Worm (Caenorhabditis elegans) whole organism, mixed stage, embryonic: Measurements from ENCODE around the gene W03F9.4.

ENCODE experiments used
- blmp-1 ChIP-seq: fragments of 150-350 bp; optimal IDR thresholded peaks from 2 replicates; lab custom pipeline; 2014; ENCODE audit warnings: missing biosample characterization, missing genetic modification characterization
- cnd-1 ChIP-seq: fragments of 200-800 bp; sonication (Bioruptor generic); optimal IDR thresholded peaks from 2 replicates; lab custom pipeline; 2018; ENCODE audit warnings: mild to moderate bottlenecking, missing genetic modification characterization, missing compliant biosample characterization
- drap-1 ChIP-seq: fragments of 200-800 bp; sonication (Bioruptor generic); optimal IDR thresholded peaks from 3 replicates; lab custom pipeline; 2018; ENCODE audit warnings: mild to moderate bottlenecking, missing genetic modification characterization, missing compliant biosample characterization
- elt-1 ChIP-seq: sonication (generic microtip); optimal IDR thresholded peaks from 2 replicates; lab custom pipeline; 2017; ENCODE audit warnings: missing genetic modification characterization, mild to moderate bottlenecking, missing compliant biosample characterization, antibody characterized with exemption, moderate library complexity, borderline replicate concordance; ENCODE audit not compliant: insufficient read depth
- elt-3 ChIP-seq: fragments of 150-350 bp; optimal IDR thresholded peaks from 2 replicates; lab custom pipeline; 2014; ENCODE audit warnings: missing biosample characterization, missing genetic modification characterization
- flh-1 ChIP-seq: fragments of 200-800 bp; sonication (Bioruptor generic); optimal IDR thresholded peaks from 2 replicates; lab custom pipeline; 2018; ENCODE audit warnings: mild to moderate bottlenecking, missing genetic modification characterization, moderate library complexity, missing compliant biosample characterization
- lsy-2 ChIP-seq: fragments of 150-350 bp; optimal IDR thresholded peaks from 2 replicates; lab custom pipeline; 2014; ENCODE audit warnings: missing biosample characterization, missing genetic modification characterization
- mab-5 ChIP-seq: fragments of 150-350 bp; optimal IDR thresholded peaks from 2 replicates; lab custom pipeline; 2014; ENCODE audit warnings: missing biosample characterization, missing genetic modification characterization
- nhr-12 ChIP-seq: fragments of 150-350 bp; optimal IDR thresholded peaks from 2 replicates; lab custom pipeline; 2014; ENCODE audit warnings: missing biosample characterization, missing genetic modification characterization
- nhr-28 ChIP-seq: fragments of 150-350 bp; optimal IDR thresholded peaks from 2 replicates; lab custom pipeline; 2014; ENCODE audit warnings: missing biosample characterization, missing genetic modification characterization
- nhr-76 ChIP-seq: sonication (generic microtip); optimal IDR thresholded peaks from 2 replicates; lab custom pipeline; 2017; ENCODE audit warnings: missing biosample characterization, missing genetic modification characterization
- pha-4 ChIP-seq: fragments of 150-350 bp; optimal IDR thresholded peaks from 2 replicates; lab custom pipeline; 2018; ENCODE audit warnings: missing biosample characterization, missing genetic modification reagents, missing genetic modification characterization
- tbx-8 ChIP-seq: fragments of 200-800 bp; sonication (Bioruptor generic); optimal IDR thresholded peaks from 2 replicates; lab custom pipeline; 2018; ENCODE audit warnings: mild to moderate bottlenecking, missing genetic modification characterization, moderate library complexity, missing compliant biosample characterization
- ztf-11 ChIP-seq: fragments of 150-350 bp; optimal IDR thresholded peaks from 2 replicates; lab custom pipeline; 2014; ENCODE audit warnings: missing biosample characterization, missing genetic modification characterization

DNA sequence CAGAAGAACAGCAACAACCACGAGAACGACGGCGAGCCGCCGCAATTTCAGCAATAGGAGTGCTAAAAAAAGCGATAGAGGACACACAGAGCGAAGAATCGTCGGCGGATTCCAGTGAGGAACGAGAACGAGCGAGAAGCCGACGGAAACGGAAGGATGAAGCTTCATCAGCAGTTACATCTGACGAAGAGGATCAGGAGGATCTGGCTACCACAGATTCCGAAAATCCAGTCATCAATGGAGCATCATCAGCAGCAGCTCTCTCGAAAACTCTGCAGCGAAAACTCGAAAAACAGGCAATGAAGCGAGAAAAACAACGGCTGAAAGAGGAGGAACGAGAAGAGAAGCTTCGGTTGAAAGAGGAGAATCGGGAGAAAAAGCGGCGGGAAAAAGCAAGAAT, 38.2 kb upstream of the W03F9.4 start:
- TF ChIP-seq nhr-76 (tag; lab: Kevin White, UChicago), result no peak
- no peak for TF ChIP-seq elt-1 (tag; lab: Kevin White, UChicago)
- TF ChIP-seq cnd-1, result no peak
- no peak for TF ChIP-seq ztf-11 (tag; lab: Kevin White, UChicago)
- no peak for TF ChIP-seq lsy-2 (tag; lab: Kevin White, UChicago)
- TF ChIP-seq nhr-12 (tag; lab: Kevin White, UChicago), result no peak
- no peak for TF ChIP-seq nhr-28 (tag; lab: Kevin White, UChicago)
- no peak for TF ChIP-seq flh-1 (GFP tag; lab: Kevin White, UChicago)
- TF ChIP-seq mab-5 (tag; lab: Kevin White, UChicago), result no peak
- TF ChIP-seq elt-3, result no peak
- no peak for TF ChIP-seq blmp-1
- TF ChIP-seq pha-4, result no peak
- no peak for TF ChIP-seq drap-1
- no peak for TF ChIP-seq tbx-8
